Fruit fly (Drosophila melanogaster): ENCODE data around the gene CG10077.
A peak's percentile ranks its signal among the peaks of the same experiment; 100 is the strongest.

CG10077 gene

DNA sequence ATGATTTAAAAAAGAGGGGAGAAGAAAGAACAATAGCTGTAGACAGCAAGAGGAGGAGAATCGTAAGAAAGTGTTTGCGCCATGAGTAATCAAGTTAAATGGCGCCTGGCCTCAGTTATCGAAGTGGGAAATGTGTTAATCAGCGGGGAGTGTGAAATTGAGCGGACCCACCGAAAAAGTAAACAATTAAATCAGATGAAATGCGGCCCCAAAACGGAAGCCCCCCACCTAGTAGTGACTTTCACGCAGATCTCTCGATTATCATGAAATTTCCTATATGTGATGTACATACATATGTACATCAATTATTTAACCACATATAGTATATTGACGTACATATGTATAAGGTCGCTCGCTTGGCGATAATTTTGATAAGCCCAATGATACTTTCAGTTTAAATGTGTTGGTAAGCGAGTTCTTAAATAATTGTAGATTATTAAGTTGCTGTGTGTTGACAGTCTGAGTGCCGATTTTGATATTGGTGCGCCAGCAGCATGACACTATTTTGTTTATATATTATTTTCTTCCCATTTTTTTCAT lies 21.0 kb upstream of the CG10077 start:
- TF ChIP-seq fru (GFP tag; optimal IDR thresholded peaks at IDR 0.05) = no peak
- TF ChIP-seq rgr (GFP tag; optimal IDR thresholded peaks at IDR 0.05) = no peak
- no peak for TF ChIP-seq Rel (GFP tag; optimal IDR thresholded peaks at IDR 0.05)
- TF ChIP-seq Rel (tag; optimal IDR thresholded peaks at IDR 0.05) = peak; percentile 45
- no peak for TF ChIP-seq Dif (GFP tag; optimal IDR thresholded peaks at IDR 0.05; ENCODE audit: partially characterized antibody)
- no peak for TF ChIP-seq CG9705 (GFP tag; optimal IDR thresholded peaks at IDR 0.05)
- no peak for TF ChIP-seq Hr83 (GFP tag; optimal IDR thresholded peaks at IDR 0.05; ENCODE audit: poor library complexity, severe bottlenecking)

DNA sequence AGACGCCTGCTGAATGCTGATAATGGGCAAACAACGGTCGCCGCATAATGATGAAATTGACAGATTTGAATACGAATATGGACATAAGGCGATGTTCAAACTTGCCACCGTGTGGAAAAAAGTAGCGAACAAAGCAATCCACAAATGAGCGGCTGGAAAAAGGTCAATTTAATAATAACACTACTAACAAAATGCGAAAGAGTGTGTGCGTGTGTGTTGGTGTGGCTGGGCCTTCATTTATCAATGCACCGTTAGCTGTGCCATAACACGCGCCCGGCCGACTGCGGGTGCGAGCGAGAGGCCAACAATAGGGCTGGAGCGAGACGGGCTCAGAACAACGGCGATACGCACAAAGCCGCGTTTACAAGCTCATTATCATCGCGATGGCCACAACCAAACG lies 20.2 kb upstream of the CG10077 start:
- TF ChIP-seq HLH106 (tag; optimal IDR thresholded peaks at IDR 0.05) (no peak), Hr83 (GFP tag; optimal IDR thresholded peaks at IDR 0.05; ENCODE audit: poor library complexity, severe bottlenecking) (no peak), sage (GFP tag; optimal IDR thresholded peaks at IDR 0.05) (no peak), GATAd (GFP tag; optimal IDR thresholded peaks at IDR 0.05) (no peak), Jra (GFP tag; optimal IDR thresholded peaks at IDR 0.05) (no peak), lola (GFP tag; optimal IDR thresholded peaks at IDR 0.05) (no peak), brk (GFP tag; optimal IDR thresholded peaks at IDR 0.05) (no peak), Rel (GFP tag; optimal IDR thresholded peaks at IDR 0.05) (no peak), Rel (tag; optimal IDR thresholded peaks at IDR 0.05) (no peak)

DNA sequence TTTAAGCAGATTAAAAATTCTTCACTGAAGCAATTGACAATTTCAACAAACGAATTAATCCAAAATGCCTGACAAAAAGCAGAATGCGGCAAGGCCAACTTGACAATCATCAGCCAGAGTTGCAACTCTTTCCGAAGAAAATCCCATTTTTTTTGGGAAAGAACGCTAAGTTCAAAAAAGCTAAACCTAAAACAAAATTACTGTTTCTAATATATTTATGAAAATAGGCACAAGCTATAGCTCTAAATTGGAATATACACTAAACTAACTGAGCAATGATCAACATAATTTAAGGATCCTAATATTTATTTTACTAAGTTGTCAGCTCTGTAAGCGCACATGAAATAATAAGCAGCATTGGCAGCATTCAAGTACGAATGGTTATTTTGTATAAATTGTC lies 16.7 kb upstream of the CG10077 start, which contains the start of gene CG10063:
CG10063 (minus strand) TSS at position 101 of the 400 bp plus-strand sequence.
- no peak for TF ChIP-seq tai (GFP tag; optimal IDR thresholded peaks at IDR 0.05)
- no peak for TF ChIP-seq N (GFP tag; optimal IDR thresholded peaks at IDR 0.05)
- no peak for TF ChIP-seq br (GFP tag; optimal IDR thresholded peaks at IDR 0.05)
- TF ChIP-seq dsf (GFP tag; optimal IDR thresholded peaks at IDR 0.05; ENCODE audit: borderline replicate concordance) = no peak
- no peak for TF ChIP-seq Dif (GFP tag; optimal IDR thresholded peaks at IDR 0.05; ENCODE audit: partially characterized antibody)
- TF ChIP-seq Hr83 (GFP tag; optimal IDR thresholded peaks at IDR 0.05; ENCODE audit: poor library complexity, severe bottlenecking) = no peak
- TF ChIP-seq pan (optimal IDR thresholded peaks at IDR 0.05) = no peak
- no peak for TF ChIP-seq woc (GFP tag; optimal IDR thresholded peaks at IDR 0.05)
- no peak for TF ChIP-seq psq (GFP tag; optimal IDR thresholded peaks at IDR 0.05)

DNA sequence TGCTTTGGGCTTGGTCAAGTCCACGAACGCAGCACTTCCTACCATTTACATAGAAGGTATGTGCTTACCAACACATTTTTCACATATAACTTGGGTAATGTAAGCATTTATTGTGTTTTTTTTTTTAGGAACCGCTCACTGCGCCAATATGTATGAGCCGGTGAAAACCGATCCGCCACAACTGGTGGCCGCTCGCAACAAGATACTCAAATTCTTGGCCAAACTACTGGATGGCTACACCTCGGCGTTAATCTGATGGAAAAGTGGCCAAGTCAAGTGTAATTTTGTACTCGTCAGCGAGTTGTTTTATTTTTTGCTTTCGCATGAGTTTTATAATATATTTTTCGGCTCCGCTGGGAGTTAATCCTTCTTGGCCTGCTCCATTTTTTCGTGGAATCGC lies 15.6 kb upstream of the CG10077 start:
- TF ChIP-seq fru (GFP tag; optimal IDR thresholded peaks at IDR 0.05) (no peak), Hr83 (GFP tag; optimal IDR thresholded peaks at IDR 0.05; ENCODE audit: poor library complexity, severe bottlenecking) (no peak), br (GFP tag; optimal IDR thresholded peaks at IDR 0.05) (no peak), pan (optimal IDR thresholded peaks at IDR 0.05) (no peak), lola (GFP tag; optimal IDR thresholded peaks at IDR 0.05) (no peak), HLH106 (tag; optimal IDR thresholded peaks at IDR 0.05) (no peak), h (GFP tag; optimal IDR thresholded peaks at IDR 0.05) (no peak), dmrt93B (GFP tag; optimal IDR thresholded peaks at IDR 0.05) (no peak), tai (GFP tag; optimal IDR thresholded peaks at IDR 0.05) (no peak), OdsH (GFP tag; optimal IDR thresholded peaks at IDR 0.05) (no peak), N (GFP tag; optimal IDR thresholded peaks at IDR 0.05) (no peak), usp (GFP tag; optimal IDR thresholded peaks at IDR 0.05) (no peak), sage (GFP tag; optimal IDR thresholded peaks at IDR 0.05) (no peak), Dfd (GFP tag; optimal IDR thresholded peaks at IDR 0.05) (no peak), woc (GFP tag; optimal IDR thresholded peaks at IDR 0.05) (no peak)

DNA sequence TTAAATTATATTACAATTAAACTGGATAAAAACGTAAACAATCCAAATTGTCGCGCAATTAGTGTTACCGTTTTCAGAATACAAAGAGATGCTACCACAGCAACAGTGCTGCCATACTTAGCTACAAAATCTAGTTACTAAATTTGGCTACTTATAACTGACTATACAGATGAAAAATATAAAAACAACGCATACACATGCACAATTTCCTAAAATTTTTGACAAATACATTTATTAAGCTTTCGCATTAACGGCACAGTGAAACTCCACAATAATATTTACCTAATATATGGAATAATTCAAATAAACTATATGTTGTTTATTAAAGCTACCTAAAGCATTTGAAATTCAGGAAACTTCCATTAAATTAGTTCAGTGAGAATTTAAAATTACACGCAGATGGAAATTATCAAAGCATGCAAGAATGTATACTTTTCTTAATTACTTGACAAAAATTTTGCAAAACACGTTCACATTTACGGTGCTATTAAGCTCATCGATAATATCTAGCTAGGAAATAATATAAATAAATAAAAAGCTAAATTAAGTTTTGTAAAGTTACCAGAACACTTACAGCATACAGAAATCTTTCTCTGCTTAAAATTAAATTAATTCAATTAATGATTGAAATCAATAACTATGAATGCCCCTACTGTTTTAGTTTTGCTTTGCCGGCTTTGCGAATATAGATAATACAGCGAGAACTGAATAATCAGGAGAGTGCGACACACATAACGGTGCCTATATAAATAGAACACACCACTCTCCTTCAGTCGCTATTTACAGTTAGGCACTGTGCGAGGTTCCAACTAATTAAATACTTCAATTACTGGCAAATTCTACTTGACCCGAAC lies 13.5 kb upstream of the CG10077 start, which contains the start of the genes Mis12 and CG9953:
Mis12 (minus strand) TSS at position 88 of the 854 bp plus-strand sequence.
CG9953 (plus strand) TSS at position 698 of the 854 bp plus-strand sequence.
- no peak for TF ChIP-seq CG9705 (GFP tag; optimal IDR thresholded peaks at IDR 0.05)
- no peak for TF ChIP-seq GATAd (GFP tag; optimal IDR thresholded peaks at IDR 0.05)
- TF ChIP-seq Mio (GFP tag; optimal IDR thresholded peaks at IDR 0.05) = no peak
- TF ChIP-seq sage (GFP tag; optimal IDR thresholded peaks at IDR 0.05) = no peak
- TF ChIP-seq Hr78 (GFP tag; optimal IDR thresholded peaks at IDR 0.05) = no peak
- TF ChIP-seq Sp1 (GFP tag; optimal IDR thresholded peaks at IDR 0.05) = peak; percentile 53
- TF ChIP-seq pan (optimal IDR thresholded peaks at IDR 0.05) = no peak
- no peak for TF ChIP-seq dsf (GFP tag; optimal IDR thresholded peaks at IDR 0.05; ENCODE audit: borderline replicate concordance)
- TF ChIP-seq woc (GFP tag; optimal IDR thresholded peaks at IDR 0.05) = peak; percentile 65
- TF ChIP-seq Rel (GFP tag; optimal IDR thresholded peaks at IDR 0.05) = no peak
- TF ChIP-seq Rel (tag; optimal IDR thresholded peaks at IDR 0.05) = no peak
- TF ChIP-seq OdsH (GFP tag; optimal IDR thresholded peaks at IDR 0.05) = peak; percentile 39
- no peak for TF ChIP-seq jim (GFP tag; optimal IDR thresholded peaks at IDR 0.05)
- no peak for TF ChIP-seq fru (GFP tag; optimal IDR thresholded peaks at IDR 0.05)
- no peak for TF ChIP-seq CrebA (GFP tag; optimal IDR thresholded peaks at IDR 0.05; ENCODE audit: borderline replicate concordance)
- no peak for TF ChIP-seq N (GFP tag; optimal IDR thresholded peaks at IDR 0.05)
- TF ChIP-seq Myc (optimal IDR thresholded peaks at IDR 0.05) = peak; percentile 96
- no peak for TF ChIP-seq Vsx2 (GFP tag; optimal IDR thresholded peaks at IDR 0.05; ENCODE audit: partially characterized antibody)
- peak in 1 of 2 experiments; percentile 44 for TF ChIP-seq foxo (GFP tag; optimal IDR thresholded peaks at IDR 0.05)
- TF ChIP-seq dl (GFP tag; optimal IDR thresholded peaks at IDR 0.05; ENCODE audit: insufficient read depth in 1 of 2, partially characterized antibody in 2 of 2) = no peak
- no peak for TF ChIP-seq usp (GFP tag; optimal IDR thresholded peaks at IDR 0.05)
- peak; percentile 6 for TF ChIP-seq h (GFP tag; optimal IDR thresholded peaks at IDR 0.05)
- no peak for TF ChIP-seq Abd-B (GFP tag; optimal IDR thresholded peaks at IDR 0.05)
- peak; percentile 10 for TF ChIP-seq dmrt93B (GFP tag; optimal IDR thresholded peaks at IDR 0.05)
- no peak for TF ChIP-seq Hnf4 (GFP tag; optimal IDR thresholded peaks at IDR 0.05)
- TF ChIP-seq psq (GFP tag; optimal IDR thresholded peaks at IDR 0.05) = peak; percentile 74
- TF ChIP-seq Dif (GFP tag; optimal IDR thresholded peaks at IDR 0.05; ENCODE audit: partially characterized antibody) = no peak

Measured in whole organism, wandering third instar larva.